Fruit fly (Drosophila melanogaster): ENCODE results near the gene CG18404.

CG18404 gene

dm6 chr3R:30256233-30256632 is 3.3 kb downstream of the CG18404 start (continued):
- TF ChIP-seq CG6791 (GFP tag; IDR thresholded peaks at IDR 0.05; ENCODE audit: partially characterized antibody) (no peak), slou (GFP tag; optimal IDR thresholded peaks at IDR 0.05) (no peak), zf30C (GFP tag; optimal IDR thresholded peaks at IDR 0.05) (no peak), phol (tag; optimal IDR thresholded peaks at IDR 0.05) (peak; percentile 19), CTCF (GFP tag; optimal IDR thresholded peaks at IDR 0.05) (no peak), Hand (GFP tag; optimal IDR thresholded peaks at IDR 0.05) (no peak), Oaz (GFP tag; IDR thresholded peaks at IDR 0.05) (no peak), Deaf1 (tag; optimal IDR thresholded peaks at IDR 0.05) (no peak), CG18476 (GFP tag; optimal IDR thresholded peaks at IDR 0.05) (no peak), Atf-2 (GFP tag; optimal IDR thresholded peaks at IDR 0.05) (no peak), pros (GFP tag; optimal IDR thresholded peaks at IDR 0.05) (no peak), CG18262 (tag; optimal IDR thresholded peaks at IDR 0.05) (peak; percentile 26), ase (GFP tag; IDR thresholded peaks at IDR 0.05) (no peak), hkb (optimal IDR thresholded peaks at IDR 0.05) (no peak), hkb (GFP tag; IDR thresholded peaks at IDR 0.05) (0 out of 2 replicates have a peak, but pooled peaks have one; percentile 13), CG11398 (GFP tag; optimal IDR thresholded peaks at IDR 0.05) (no peak), jing (GFP tag; optimal IDR thresholded peaks at IDR 0.05) (no peak), Lpt (GFP tag; optimal IDR thresholded peaks at IDR 0.05) (no peak), vfl (GFP tag; optimal IDR thresholded peaks at IDR 0.05) (no peak), CG16815 (GFP tag; optimal IDR thresholded peaks at IDR 0.05) (no peak), dmrt11E (tag; optimal IDR thresholded peaks at IDR 0.05) (peak; percentile 30), CG10321 (GFP tag; IDR thresholded peaks at IDR 0.05) (no peak), nmo (GFP tag; optimal IDR thresholded peaks at IDR 0.05) (peak; percentile 6), H2.0 (GFP tag; IDR thresholded peaks at IDR 0.05) (no peak), gcm2 (GFP tag; optimal IDR thresholded peaks at IDR 0.05) (no peak), CG32772 (GFP tag; IDR thresholded peaks at IDR 0.05) (0 out of 2 replicates have a peak, but pooled peaks have one; percentile 21), Dip3 (GFP tag; optimal IDR thresholded peaks at IDR 0.05) (no peak), twi (tag; optimal IDR thresholded peaks at IDR 0.05) (no peak), CG10959 (GFP tag; IDR thresholded peaks at IDR 0.05) (no peak), tna (GFP tag; IDR thresholded peaks at IDR 0.05; ENCODE audit: partially characterized antibody) (no peak), Fer2 (tag; optimal IDR thresholded peaks at IDR 0.05) (no peak), CG15479 (GFP tag; optimal IDR thresholded peaks at IDR 0.05) (no peak), CG5953 (GFP tag; IDR thresholded peaks at IDR 0.05) (no peak), sens (GFP tag) (peak; percentile 73), Dp (GFP tag; optimal IDR thresholded peaks at IDR 0.05) (no peak), lmd (GFP tag; IDR thresholded peaks at IDR 0.05) (no peak), CG10979 (tag; optimal IDR thresholded peaks at IDR 0.05) (peak; percentile 7), CG17186 (GFP tag; optimal IDR thresholded peaks at IDR 0.05) (no peak), lbe (GFP tag; optimal IDR thresholded peaks at IDR 0.05) (peak; percentile 7), CG1603 (tag; optimal IDR thresholded peaks at IDR 0.05) (no peak), mld (GFP tag; IDR thresholded peaks at IDR 0.05; ENCODE audit: partially characterized antibody) (no peak), CG6854 (GFP tag; optimal IDR thresholded peaks at IDR 0.05) (no peak), CG9727 (GFP tag; optimal IDR thresholded peaks at IDR 0.05) (no peak), bab2 (GFP tag; optimal IDR thresholded peaks at IDR 0.05) (no peak), pum (GFP tag; optimal IDR thresholded peaks at IDR 0.05) (no peak), CG10366 (GFP tag; IDR thresholded peaks at IDR 0.05) (no peak), mam (GFP tag; optimal IDR thresholded peaks at IDR 0.05) (no peak), CG13624 (GFP tag; optimal IDR thresholded peaks at IDR 0.05) (no peak), CG11695 (GFP tag; IDR thresholded peaks at IDR 0.05) (no peak), CG1792 (GFP tag; optimal IDR thresholded peaks at IDR 0.05) (no peak), MESR4 (GFP tag; optimal IDR thresholded peaks at IDR 0.05) (no peak), CG17361 (GFP tag; IDR thresholded peaks at IDR 0.05) (0 out of 3 replicates have a peak, but pooled peaks have one; percentile 19), CG5245 (GFP tag; optimal IDR thresholded peaks at IDR 0.05) (no peak)

Data from whole organism, embryonic.